Fruit fly (Drosophila melanogaster): Measurements from ENCODE around the gene CG32264.

- no peak for TF ChIP-seq PHDP (tag; optimal IDR thresholded peaks at IDR 0.05)
- TF ChIP-seq Dref (GFP tag; IDR thresholded peaks at IDR 0.05): no peak
- no peak for TF ChIP-seq CG8765 (GFP tag; IDR thresholded peaks at IDR 0.05)
Measured at dm6 chr3L:3672490-3673107, 133.7 kb downstream of the CG32264 start.
